Fruit fly (Drosophila melanogaster) whole organism, embryonic: ENCODE results near the gene CG43998.

Source experiments
- CG12104 ChIP-seq: fragments of 200-800 bp; sonication (Bioruptor generic); optimal IDR thresholded peaks from 3 replicates; lab custom pipeline; 2016; ENCODE audit warnings: missing biosample characterization, missing genetic modification characterization
- CG14710 ChIP-seq: fragments of 200-800 bp; sonication (Bioruptor generic); optimal IDR thresholded peaks from 3 replicates; lab custom pipeline; 2019; ENCODE audit warnings: missing biosample characterization, mild to moderate bottlenecking, missing genetic modification characterization, moderate library complexity
- CG15011 ChIP-seq: fragments of 200-800 bp; sonication (Bioruptor generic); optimal IDR thresholded peaks from 3 replicates; lab custom pipeline; 2018; ENCODE audit warnings: missing biosample characterization, mild to moderate bottlenecking, missing genetic modification characterization
- CG15514 ChIP-seq: fragments of 200-800 bp; sonication (Bioruptor generic); optimal IDR thresholded peaks from 3 replicates; lab custom pipeline; 2017; ENCODE audit warnings: missing biosample characterization, missing genetic modification characterization, mild to moderate bottlenecking, moderate library complexity, missing genetic modification reagents
- CG1602 ChIP-seq: fragments of 200-800 bp; sonication (Bioruptor generic); optimal IDR thresholded peaks from 3 replicates; lab custom pipeline; 2016; ENCODE audit warnings: missing biosample characterization, missing genetic modification characterization
- CG2678 ChIP-seq: fragments of 200-800 bp; sonication (Bioruptor generic); optimal IDR thresholded peaks from 3 replicates; lab custom pipeline; 2019; ENCODE audit warnings: missing biosample characterization, mild to moderate bottlenecking, missing genetic modification characterization, moderate library complexity
- CG30431 ChIP-seq: fragments of 200-800 bp; sonication (Bioruptor generic); optimal IDR thresholded peaks from 2 replicates; lab custom pipeline; 2017; ENCODE audit warnings: missing biosample characterization, missing genetic modification characterization
- CG3065 ChIP-seq: fragments of 200-800 bp; sonication (Bioruptor generic); optimal IDR thresholded peaks from 2 replicates; lab custom pipeline; 2016; ENCODE audit warnings: missing biosample characterization, missing genetic modification characterization
- CG5245 ChIP-seq: fragments of 200-800 bp; sonication (Bioruptor generic); optimal IDR thresholded peaks from 3 replicates; lab custom pipeline; 2016; ENCODE audit warnings: missing biosample characterization, missing genetic modification characterization
- CG7786 ChIP-seq: fragments of 200-800 bp; sonication (Bioruptor generic); optimal IDR thresholded peaks from 2 replicates; lab custom pipeline; 2016; ENCODE audit warnings: missing biosample characterization, missing genetic modification characterization
- CG8281 ChIP-seq: fragments of 200-800 bp; sonication (Bioruptor generic); optimal IDR thresholded peaks from 2 replicates; lab custom pipeline; 2018; ENCODE audit warnings: missing biosample characterization, mild to moderate bottlenecking, missing genetic modification characterization, moderate library complexity
- CG8290 ChIP-seq, 3 experiments: fragments of 200-800 bp; sonication (Bioruptor generic); optimal IDR thresholded peaks; 2 replicates each; lab custom pipeline; 2016 to 2019; ENCODE audit warnings: missing biosample characterization in 3 of 3, missing genetic modification characterization in 3 of 3, mild to moderate bottlenecking in 2 of 3, moderate library complexity in 1 of 3
- CG8924 ChIP-seq: fragments of 200-800 bp; optimal IDR thresholded peaks from 3 replicates; lab custom pipeline; 2019; ENCODE audit warnings: missing biosample characterization, mild to moderate bottlenecking, missing genetic modification characterization, moderate library complexity
- CG9817 ChIP-seq: fragments of 200-800 bp; sonication (Bioruptor generic); optimal IDR thresholded peaks from 2 replicates; lab custom pipeline; 2018; ENCODE audit warnings: missing biosample characterization, mild to moderate bottlenecking, missing genetic modification characterization, moderate library complexity
- CG9876 ChIP-seq: fragments of 200-800 bp; sonication (Bioruptor generic); optimal IDR thresholded peaks from 2 replicates; lab custom pipeline; 2016; ENCODE audit warnings: missing biosample characterization, missing genetic modification characterization
- CkIIα-i1 ChIP-seq: fragments of 200-800 bp; sonication (Bioruptor generic); IDR thresholded peaks from 2 replicates; pipeline ENCODE4 v1.3.6; 2022; ENCODE audit warnings: missing biosample characterization, missing genetic modification characterization
- CoRest ChIP-seq: fragments of 200-800 bp; sonication (Bioruptor generic); optimal IDR thresholded peaks from 3 replicates; lab custom pipeline; 2018; ENCODE audit warnings: missing biosample characterization, mild to moderate bottlenecking, missing genetic modification characterization, moderate library complexity
- Dad ChIP-seq: fragments of 200-800 bp; sonication (Bioruptor generic); optimal IDR thresholded peaks from 3 replicates; lab custom pipeline; 2016; ENCODE audit warnings: missing biosample characterization, missing genetic modification characterization
- E2f2 ChIP-seq: fragments of 200-800 bp; sonication (Bioruptor generic); IDR thresholded peaks from 2 replicates; pipeline ENCODE4 v1.3.6; 2022; ENCODE audit warnings: missing biosample characterization, missing genetic modification characterization
- Eip74EF ChIP-seq, 2 experiments: fragments of 200-800 bp in 1 of 2; fragments of >200 bp in 1 of 2; sonication (Bioruptor generic) in 1 of 2; optimal IDR thresholded peaks; 2 replicates each; lab custom pipeline; 2017 to 2019; ENCODE audit warnings: missing biosample characterization in 2 of 2, missing genetic modification characterization in 2 of 2, mild to moderate bottlenecking in 1 of 2, moderate library complexity in 1 of 2
- Hmx ChIP-seq: fragments of 200-800 bp; sonication (Bioruptor generic); optimal IDR thresholded peaks from 2 replicates; lab custom pipeline; 2016; ENCODE audit warnings: missing biosample characterization, missing genetic modification characterization
- Hr39 ChIP-seq: fragments of >200 bp; optimal IDR thresholded peaks from 2 replicates; lab custom pipeline; 2017
- Hr78 ChIP-seq, 2 experiments: fragments of 200-800 bp in 1 of 2; fragments of >200 bp in 1 of 2; sonication (Bioruptor generic) in 1 of 2; optimal IDR thresholded peaks; 2 replicates each; lab custom pipeline; 2017 to 2019; ENCODE audit warnings: missing biosample characterization in 2 of 2, missing genetic modification characterization in 2 of 2, mild to moderate bottlenecking in 1 of 2, moderate library complexity in 1 of 2
- NC2β ChIP-seq: fragments of 200-800 bp; sonication (Bioruptor generic); optimal IDR thresholded peaks from 2 replicates; lab custom pipeline; 2016; ENCODE audit warnings: missing biosample characterization, missing genetic modification characterization
- Ravus ChIP-seq: fragments of 200-800 bp; sonication (Bioruptor generic); IDR thresholded peaks from 2 replicates; pipeline ENCODE4 v1.3.6; 2022; ENCODE audit warnings: missing biosample characterization, missing genetic modification characterization
- Xrp1 ChIP-seq: fragments of 200-800 bp; sonication (Bioruptor generic); IDR thresholded peaks from 2 replicates; pipeline ENCODE4 v1.3.6; 2022; ENCODE audit warnings: missing biosample characterization, missing genetic modification characterization
- abd-A ChIP-seq: fragments of 200-800 bp; sonication (Bioruptor generic); optimal IDR thresholded peaks from 3 replicates; lab custom pipeline; 2019; ENCODE audit warnings: missing biosample characterization, mild to moderate bottlenecking, missing genetic modification characterization, moderate library complexity
- bbx ChIP-seq: fragments of 200-800 bp; sonication (Bioruptor generic); IDR thresholded peaks from 2 replicates; pipeline ENCODE4 v1.3.6; 2022; ENCODE audit warnings: missing biosample characterization, missing genetic modification characterization; ENCODE audit not compliant: partially characterized antibody
- bsh ChIP-seq, 2 experiments: fragments of 200-800 bp; sonication (Bioruptor generic); optimal IDR thresholded peaks; 2 replicates each; lab custom pipeline; 2017 to 2018; ENCODE audit warnings: mild to moderate bottlenecking in 2 of 2, missing biosample characterization in 2 of 2, missing genetic modification characterization in 2 of 2, moderate library complexity in 1 of 2
- cato ChIP-seq: fragments of 200-800 bp; sonication (Bioruptor generic); optimal IDR thresholded peaks from 2 replicates; lab custom pipeline; 2016; ENCODE audit warnings: missing biosample characterization, missing genetic modification characterization, borderline replicate concordance
- chm ChIP-seq: fragments of 200-800 bp; sonication (Bioruptor generic); IDR thresholded peaks from 2 replicates; pipeline ENCODE4 v1.3.6; 2022; ENCODE audit warnings: missing biosample characterization, missing genetic modification characterization
- dmrt99B ChIP-seq: fragments of 200-800 bp; sonication (Bioruptor generic); optimal IDR thresholded peaks from 2 replicates; lab custom pipeline; 2018; ENCODE audit warnings: missing biosample characterization, mild to moderate bottlenecking, missing genetic modification characterization, moderate library complexity
- esg ChIP-seq: fragments of 200-800 bp; sonication (Bioruptor generic); conservative IDR thresholded peaks from 2 replicates; pipeline ENCODE4 v1.3.6; 2022; ENCODE audit warnings: missing biosample characterization, missing genetic modification characterization
- fd96Cb ChIP-seq: fragments of 200-800 bp; sonication (Bioruptor generic); optimal IDR thresholded peaks from 2 replicates; lab custom pipeline; 2018; ENCODE audit warnings: missing biosample characterization, mild to moderate bottlenecking, missing genetic modification characterization, moderate library complexity
- h ChIP-seq: fragments of >200 bp; optimal IDR thresholded peaks from 2 replicates; lab custom pipeline; 2017
- insv ChIP-seq, 2 experiments: fragments of 200-800 bp; sonication (Bioruptor generic); optimal IDR thresholded peaks; 3 replicates each; lab custom pipeline; 2016 to 2018; ENCODE audit warnings: missing biosample characterization in 2 of 2, missing genetic modification characterization in 2 of 2
- inv ChIP-seq: fragments of 200-800 bp; sonication (Bioruptor generic); IDR thresholded peaks from 2 replicates; pipeline ENCODE4 v1.3.6; 2022; ENCODE audit warnings: missing biosample characterization, missing genetic modification characterization; ENCODE audit not compliant: partially characterized antibody
- lab ChIP-seq: fragments of 200-800 bp; sonication (Bioruptor generic); optimal IDR thresholded peaks from 3 replicates; lab custom pipeline; 2017; ENCODE audit warnings: missing biosample characterization, missing genetic modification characterization, mild to moderate bottlenecking, moderate library complexity, missing genetic modification reagents
- mam ChIP-seq: fragments of 200-800 bp; sonication (Bioruptor generic); optimal IDR thresholded peaks from 3 replicates; lab custom pipeline; 2016; ENCODE audit warnings: missing biosample characterization, missing genetic modification characterization
- onecut ChIP-seq: fragments of 200-800 bp; sonication (Bioruptor generic); IDR thresholded peaks from 2 replicates; pipeline ENCODE4 v1.3.6; 2022; ENCODE audit warnings: missing biosample characterization, missing genetic modification characterization
- pan ChIP-seq, 4 experiments: fragments of >200 bp in 3 of 4; fragments of 200-800 bp in 1 of 4; sonication (Bioruptor generic) in 1 of 4; optimal IDR thresholded peaks in 3 of 4; IDR thresholded peaks in 1 of 4; 2 replicates each; pipeline versions ENCODE4 v1.3.6 to Lab custom; 2017 to 2022; ENCODE audit warnings: missing biosample characterization in 2 of 4, missing genetic modification characterization in 2 of 4, mixed read lengths in 1 of 4
- pho ChIP-seq: fragments of 200-800 bp; sonication (Bioruptor generic); optimal IDR thresholded peaks from 2 replicates; lab custom pipeline; 2016; ENCODE audit warnings: missing biosample characterization, missing genetic modification characterization
- ranshi ChIP-seq: fragments of 200-800 bp; sonication (Bioruptor generic); IDR thresholded peaks from 2 replicates; pipeline ENCODE4 v1.3.6; 2022; ENCODE audit warnings: missing biosample characterization, missing genetic modification characterization
- shn ChIP-seq: fragments of 200-800 bp; sonication (Bioruptor generic); optimal IDR thresholded peaks from 3 replicates; lab custom pipeline; 2016; ENCODE audit warnings: missing biosample characterization, missing genetic modification characterization
- sob ChIP-seq: fragments of 200-800 bp; sonication (Bioruptor generic); IDR thresholded peaks from 2 replicates; pipeline ENCODE4 v1.3.6; 2022; ENCODE audit warnings: missing biosample characterization, missing genetic modification characterization
- sqz ChIP-seq: fragments of 200-800 bp; sonication (Bioruptor generic); optimal IDR thresholded peaks from 3 replicates; lab custom pipeline; 2018; ENCODE audit warnings: missing biosample characterization, mild to moderate bottlenecking, missing genetic modification characterization
- yki ChIP-seq: fragments of >200 bp; optimal IDR thresholded peaks from 3 replicates; lab custom pipeline; 2018
- zfh2 ChIP-seq: fragments of 200-800 bp; sonication (Bioruptor generic); optimal IDR thresholded peaks from 2 replicates; lab custom pipeline; 2016; ENCODE audit warnings: missing biosample characterization, missing genetic modification characterization

The CG43998 gene

DNA sequence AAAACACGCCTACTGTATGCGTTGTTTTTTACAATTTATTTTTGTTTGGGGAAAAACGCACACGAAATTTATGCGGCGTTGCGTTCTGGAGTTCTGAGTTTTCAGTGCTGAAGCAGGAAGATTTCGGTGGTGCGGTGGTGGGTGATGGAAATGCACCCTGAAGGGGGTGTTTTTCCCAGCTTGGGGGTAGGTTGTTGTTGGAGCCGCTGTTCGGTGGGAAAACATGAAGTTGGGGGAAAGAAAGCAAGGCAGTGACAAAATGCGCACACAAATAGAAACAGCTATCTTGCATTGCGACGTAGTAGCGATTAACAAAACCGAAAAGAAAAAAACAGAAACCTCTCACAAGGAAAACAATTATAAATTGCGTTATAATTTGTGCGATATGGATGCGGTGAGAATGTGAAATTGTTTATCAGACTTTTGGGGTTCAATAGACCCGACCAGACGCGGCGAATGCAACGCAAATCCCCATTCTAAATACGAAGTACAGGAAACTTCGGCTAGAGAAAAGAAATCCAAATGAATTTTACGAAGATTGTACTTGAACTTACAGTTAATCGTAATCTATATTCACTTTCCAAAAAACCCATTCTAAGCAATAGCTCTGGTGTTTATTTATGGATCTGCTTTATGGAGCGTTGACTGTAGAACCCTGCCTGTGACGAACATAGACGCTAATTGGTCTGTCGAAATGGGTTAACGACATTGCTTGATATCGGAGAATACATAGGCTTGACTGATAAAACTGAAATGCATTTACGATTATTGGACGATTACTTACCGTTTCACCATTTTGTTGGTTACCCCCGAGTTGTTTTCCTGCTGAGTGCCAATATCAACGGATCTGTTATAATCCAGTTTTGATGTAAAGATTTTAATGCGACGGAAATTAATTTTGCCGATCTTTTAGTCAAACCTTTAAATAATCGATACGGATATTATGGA, 40.3 kb downstream of the CG43998 start (continued):
- TF ChIP-seq Hmx (GFP tag; lab: Kevin White, UChicago), result no peak
- TF ChIP-seq E2f2 (GFP tag; lab: Robert Waterston, UW), result peak; percentile 15; the same call in 1 of the 2 replicates
- TF ChIP-seq CG14710 (tag; lab: Kevin White, UChicago), result no peak
- TF ChIP-seq Eip74EF (GFP tag; optimal IDR thresholded peaks at IDR 0.05; lab: Kevin White, UChicago), result no peak
- peak in 1 of 2 experiments; percentile 59 for TF ChIP-seq bsh (GFP tag; optimal IDR thresholded peaks at IDR 0.05; lab: Kevin White, UChicago)
- no peak for TF ChIP-seq Hr78 (GFP tag; optimal IDR thresholded peaks at IDR 0.05; lab: Kevin White, UChicago)
- peak; percentile 49 for TF ChIP-seq dmrt99B (tag; lab: Kevin White, UChicago)
- TF ChIP-seq CG8924 (tag; lab: Kevin White, UChicago), result no peak
- peak; percentile 14; the same call in 1 of the 2 replicates for TF ChIP-seq sob (GFP tag; lab: Robert Waterston, UW)
- no peak for TF ChIP-seq CG9876
- no peak for TF ChIP-seq bbx
- no peak for TF ChIP-seq CG5245
- no peak for TF ChIP-seq Ravus
- TF ChIP-seq pan (optimal IDR thresholded peaks at IDR 0.05; lab: Kevin White, UChicago), result no peak
- TF ChIP-seq pan (GFP tag; optimal IDR thresholded peaks at IDR 0.05 in 1 of 2, IDR thresholded peaks at IDR 0.05 in 1 of 2), result peak in 1 of 2 experiments; percentile 5
- TF ChIP-seq Xrp1 (GFP tag; lab: Robert Waterston, UW), result peak; percentile 50; the same call in 1 of the 2 replicates
- no peak for TF ChIP-seq pho (GFP tag; lab: Kevin White, UChicago)
- peak; percentile 23 for TF ChIP-seq CG2678 (tag; lab: Kevin White, UChicago)
- no peak for TF ChIP-seq chm (GFP tag; lab: Robert Waterston, UW)
- peak; percentile 8 for TF ChIP-seq CG1602 (GFP tag; lab: Kevin White, UChicago)
- TF ChIP-seq yki, result no peak
- TF ChIP-seq cato (GFP tag; lab: Kevin White, UChicago), result no peak
- no peak for TF ChIP-seq shn (GFP tag; lab: Kevin White, UChicago)
- no peak for TF ChIP-seq CG30431 (GFP tag; lab: Kevin White, UChicago)
- TF ChIP-seq CG7786 (GFP tag; lab: Kevin White, UChicago), result no peak
- no peak for TF ChIP-seq insv (GFP tag; optimal IDR thresholded peaks at IDR 0.05; lab: Kevin White, UChicago)
- TF ChIP-seq lab (GFP tag; lab: Kevin White, UChicago), result peak; percentile 25
- TF ChIP-seq CoRest (tag; lab: Kevin White, UChicago), result no peak
- no peak for TF ChIP-seq h (lab: Kevin White, UChicago)
- no peak for TF ChIP-seq CG12104 (GFP tag; lab: Kevin White, UChicago)
- peak; percentile 25 for TF ChIP-seq onecut
- TF ChIP-seq zfh2 (GFP tag; lab: Kevin White, UChicago), result no peak
- no peak for TF ChIP-seq CG15514 (GFP tag; lab: Kevin White, UChicago)
- peak; percentile 21 for TF ChIP-seq fd96Cb
- no peak for TF ChIP-seq NC2β
- no peak for TF ChIP-seq esg (GFP tag; lab: Robert Waterston, UW)
- no peak for TF ChIP-seq CG9817 (tag; lab: Kevin White, UChicago)
- TF ChIP-seq inv (GFP tag; lab: Robert Waterston, UW), result no peak
- TF ChIP-seq CG8281, result no peak
- no peak for TF ChIP-seq CG3065 (GFP tag; lab: Kevin White, UChicago)
- TF ChIP-seq Hr39 (lab: Kevin White, UChicago), result no peak
- TF ChIP-seq abd-A (tag; lab: Kevin White, UChicago), result no peak
- TF ChIP-seq ranshi, result peak; percentile 55
- TF ChIP-seq mam (GFP tag; lab: Kevin White, UChicago), result no peak
- no peak for TF ChIP-seq CG15011 (GFP tag; lab: Kevin White, UChicago)
- TF ChIP-seq sqz, result no peak
- TF ChIP-seq Dad (GFP tag; lab: Kevin White, UChicago), result no peak
- TF ChIP-seq CkIIα-i1 (GFP tag; lab: Robert Waterston, UW), result no peak
- TF ChIP-seq CG8290 (GFP tag; optimal IDR thresholded peaks at IDR 0.05; lab: Kevin White, UChicago), result no peak
- peak in 1 of 2 experiments; percentile 21 for TF ChIP-seq CG8290 (tag; optimal IDR thresholded peaks at IDR 0.05; lab: Kevin White, UChicago)
